Worm (Caenorhabditis elegans): Measurements from ENCODE around the gene del-8.

DNA sequence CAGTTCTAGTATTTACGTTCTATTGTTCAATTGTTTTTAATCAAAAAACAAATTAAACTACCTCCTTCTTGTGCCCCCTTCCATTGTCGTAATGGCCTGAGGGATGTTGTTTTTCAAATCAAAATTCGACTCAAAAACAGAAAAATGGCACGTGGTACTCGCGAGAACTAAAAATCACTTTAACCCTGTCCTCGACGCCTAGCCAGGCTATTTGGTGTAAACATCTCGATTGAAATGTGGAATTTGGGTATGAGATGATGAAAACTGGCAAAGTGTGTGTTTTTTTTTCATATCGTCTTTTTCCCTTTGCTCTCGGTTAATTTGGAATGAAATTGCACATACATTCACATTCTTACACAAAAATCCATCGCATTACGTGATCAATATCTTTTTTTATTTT lies 42.6 kb upstream of the del-8 start:
- no peak for TF ChIP-seq nhr-11 (tag; optimal IDR thresholded peaks at IDR 0.05)
- no peak for TF ChIP-seq snpc-4 (tag; optimal IDR thresholded peaks at IDR 0.05)
